Worm (Caenorhabditis elegans) whole organism, L4/young adult: Measurements from ENCODE around the gene T20B12.7.

ENCODE experiments used
- W03F9.2 ChIP-seq: fragments of 150-350 bp; optimal IDR thresholded peaks from 2 replicates; lab custom pipeline; 2014; ENCODE audit warnings: missing biosample characterization, missing genetic modification characterization
- dao-5 ChIP-seq: sonication (generic microtip); optimal IDR thresholded peaks from 2 replicates; lab custom pipeline; 2016; ENCODE audit warnings: missing genotype, missing genetic modification characterization, moderate library complexity, missing compliant biosample characterization
- him-1 ChIP-seq: sonication (generic microtip); optimal IDR thresholded peaks from 2 replicates; lab custom pipeline; 2016; ENCODE audit warnings: missing genotype, missing genetic modification reagents, missing genetic modification characterization, missing compliant biosample characterization

ce11 chrIII:7353871-7354270, 25.0 kb downstream of the T20B12.7 start, which contains the start of gene F08F8.9:
- no peak for TF ChIP-seq W03F9.2 (tag; lab: Kevin White, UChicago)
- TF ChIP-seq dao-5 (tag; lab: Kevin White, UChicago): no peak
- no peak for TF ChIP-seq him-1
